Worm (Caenorhabditis elegans): Measurements from ENCODE around the gene Y57G11C.14.

The Y57G11C.14 gene

DNA sequence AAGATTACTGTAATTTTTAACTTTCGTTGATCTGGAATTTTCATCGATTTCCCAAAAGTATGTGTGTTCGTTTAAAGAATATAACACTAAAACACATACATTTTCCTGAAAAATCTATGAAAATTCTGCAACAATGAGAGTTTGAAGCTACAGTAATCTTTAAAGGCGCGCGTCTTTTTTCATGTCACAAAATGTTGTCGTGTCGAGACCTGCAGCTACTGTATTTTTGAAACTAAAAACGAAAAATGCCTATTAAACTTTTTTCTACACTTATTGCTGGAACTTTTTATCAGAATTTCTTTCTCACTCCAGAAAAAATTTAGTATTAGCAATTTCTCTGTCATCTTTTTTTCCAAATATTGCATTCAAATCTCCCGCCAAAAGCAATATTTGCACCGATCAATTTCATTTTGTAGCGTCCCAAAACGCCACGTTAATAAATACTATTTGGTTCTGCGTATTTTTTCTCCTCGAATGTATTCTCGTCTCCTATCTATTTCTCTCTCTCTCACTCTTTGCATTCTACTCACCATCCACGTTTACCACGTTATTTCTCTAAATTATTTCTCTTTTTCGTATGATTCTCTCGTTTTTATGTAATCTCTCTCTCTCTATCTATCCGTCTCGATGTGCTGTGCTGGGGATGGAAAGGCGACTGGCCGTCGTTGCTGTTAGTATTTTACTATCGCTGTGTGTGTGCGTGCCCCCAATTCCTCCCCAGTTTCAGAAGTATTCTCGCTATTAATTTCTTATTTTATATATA, 12.6 kb upstream of the Y57G11C.14 start, which contains the start of gene melo-1:
Gene melo-1 (plus strand): TSS at position 658 of the 763 bp plus-strand sequence.
- TF ChIP-seq klf-2 (GFP tag; conservative IDR thresholded peaks at IDR 0.05): no peak
- TF ChIP-seq ref-1 (GFP tag; conservative IDR thresholded peaks at IDR 0.05): no peak

DNA sequence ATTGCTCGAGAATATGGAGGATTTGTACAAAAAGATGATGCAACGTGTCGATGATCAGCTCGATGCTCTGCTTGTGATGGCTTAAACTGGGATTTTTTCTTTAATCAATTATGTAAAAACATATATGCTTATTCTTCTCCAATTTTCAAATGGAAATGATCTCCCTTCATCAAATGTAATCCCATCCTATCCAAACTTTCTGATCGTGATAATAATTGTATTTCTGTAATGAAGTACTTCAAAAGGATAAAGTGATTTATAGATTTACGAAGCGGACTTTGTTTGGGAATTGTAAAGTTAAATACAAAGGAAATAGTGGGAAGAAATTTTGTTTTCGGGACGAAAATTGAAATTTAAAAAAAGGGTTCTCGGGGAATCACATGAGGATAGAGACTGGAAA, 8.5 kb upstream of the Y57G11C.14 start:
- no peak for TF ChIP-seq tab-1 (GFP tag; IDR thresholded peaks at IDR 0.05)
- no peak for TF ChIP-seq T22C8.4 (GFP tag; IDR thresholded peaks at IDR 0.05)

DNA sequence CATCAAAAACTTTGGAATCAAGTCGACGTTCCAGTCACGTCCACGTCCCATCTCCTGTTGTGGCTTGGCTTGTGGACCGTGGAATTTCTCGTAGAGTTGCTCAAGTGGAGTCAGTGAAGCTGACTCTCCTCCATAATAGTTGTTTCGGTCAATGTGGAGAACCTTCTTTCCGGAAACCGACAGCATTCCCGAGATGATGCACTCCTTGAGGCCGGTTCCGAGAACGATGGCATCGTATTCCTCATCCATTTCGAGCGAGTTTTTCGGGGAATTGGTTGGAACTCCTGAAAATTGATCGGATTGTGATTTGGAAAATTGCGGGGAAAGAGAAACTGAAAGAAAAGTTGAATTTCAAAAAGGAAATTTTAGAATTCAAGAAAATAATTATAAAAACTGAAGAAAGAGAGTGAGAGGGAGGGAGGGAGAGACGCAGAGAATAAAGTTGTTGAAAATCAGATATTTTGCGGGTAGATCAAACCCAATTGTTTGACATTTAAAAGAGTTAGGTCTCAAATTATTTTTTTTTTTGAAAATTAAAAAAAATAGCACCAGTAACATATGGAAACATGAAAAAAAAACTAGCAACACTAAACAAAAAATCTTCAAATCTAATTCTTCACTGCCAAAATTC, 6.4 kb upstream of the Y57G11C.14 start, which contains the start of gene gdi-1:
Gene gdi-1 (minus strand): TSS at position 286 of the 631 bp plus-strand sequence.
- no peak for TF ChIP-seq cog-1 (tag; optimal IDR thresholded peaks at IDR 0.05)
- TF ChIP-seq klf-2 (GFP tag; conservative IDR thresholded peaks at IDR 0.05): no peak
- TF ChIP-seq T22C8.4 (GFP tag; IDR thresholded peaks at IDR 0.05): no peak
- no peak for TF ChIP-seq ztf-29 (GFP tag; IDR thresholded peaks at IDR 0.05)
- no peak for TF ChIP-seq flt-1 (GFP tag; IDR thresholded peaks at IDR 0.05)
- no peak for TF ChIP-seq tab-1 (GFP tag; IDR thresholded peaks at IDR 0.05)
- no peak for TF ChIP-seq ztf-23 (GFP tag; IDR thresholded peaks at IDR 0.05)
- no peak for TF ChIP-seq ref-1 (GFP tag; conservative IDR thresholded peaks at IDR 0.05)
- no peak for TF ChIP-seq med-1 (GFP tag; optimal IDR thresholded peaks at IDR 0.05; ENCODE audit: insufficient read depth)

DNA sequence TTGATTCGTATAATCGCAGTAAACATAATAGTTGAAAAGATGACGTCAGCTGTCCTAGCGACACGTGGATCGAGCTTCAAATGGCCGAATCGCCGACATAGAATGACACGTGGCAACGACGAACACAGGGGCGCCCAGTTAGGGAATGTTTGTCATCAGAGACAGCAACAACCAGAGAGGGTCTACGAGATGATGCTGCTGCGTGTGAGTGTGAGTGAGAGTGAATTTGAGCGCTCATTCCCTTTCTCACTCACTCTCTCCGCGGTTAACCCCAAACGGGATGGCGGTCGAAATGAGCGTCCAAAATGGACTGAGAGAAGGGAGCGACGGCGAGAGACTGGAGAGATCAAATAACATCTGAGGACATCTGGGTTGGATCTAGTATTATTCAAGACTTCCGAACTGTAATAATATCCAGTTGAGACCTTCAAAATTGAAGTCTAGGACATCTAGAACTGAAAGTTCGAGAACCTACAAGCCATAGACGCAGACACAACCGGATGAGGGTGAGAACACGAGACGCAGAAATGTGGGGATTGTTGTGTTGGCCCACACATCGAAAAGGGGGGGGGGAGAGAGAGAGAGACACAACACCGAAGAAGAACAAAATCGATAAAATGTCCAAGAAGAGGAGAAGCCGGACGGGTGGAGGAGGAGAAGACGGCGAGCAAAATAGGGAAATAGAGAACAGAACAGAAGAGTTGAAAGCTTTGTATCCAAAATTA, 5.0 kb upstream of the Y57G11C.14 start:
- TF ChIP-seq T22C8.4 (GFP tag; IDR thresholded peaks at IDR 0.05) (peak; percentile 86), med-1 (GFP tag; optimal IDR thresholded peaks at IDR 0.05; ENCODE audit: insufficient read depth) (no peak), tab-1 (GFP tag; IDR thresholded peaks at IDR 0.05) (no peak), klf-2 (GFP tag; conservative IDR thresholded peaks at IDR 0.05) (no peak), cog-1 (tag; optimal IDR thresholded peaks at IDR 0.05) (peak; percentile 54), flt-1 (GFP tag; IDR thresholded peaks at IDR 0.05) (no peak), ztf-23 (GFP tag; IDR thresholded peaks at IDR 0.05) (no peak), ztf-29 (GFP tag; IDR thresholded peaks at IDR 0.05) (peak; percentile 78; the same call in 1 of the 2 replicates), ref-1 (GFP tag; conservative IDR thresholded peaks at IDR 0.05) (no peak)

DNA sequence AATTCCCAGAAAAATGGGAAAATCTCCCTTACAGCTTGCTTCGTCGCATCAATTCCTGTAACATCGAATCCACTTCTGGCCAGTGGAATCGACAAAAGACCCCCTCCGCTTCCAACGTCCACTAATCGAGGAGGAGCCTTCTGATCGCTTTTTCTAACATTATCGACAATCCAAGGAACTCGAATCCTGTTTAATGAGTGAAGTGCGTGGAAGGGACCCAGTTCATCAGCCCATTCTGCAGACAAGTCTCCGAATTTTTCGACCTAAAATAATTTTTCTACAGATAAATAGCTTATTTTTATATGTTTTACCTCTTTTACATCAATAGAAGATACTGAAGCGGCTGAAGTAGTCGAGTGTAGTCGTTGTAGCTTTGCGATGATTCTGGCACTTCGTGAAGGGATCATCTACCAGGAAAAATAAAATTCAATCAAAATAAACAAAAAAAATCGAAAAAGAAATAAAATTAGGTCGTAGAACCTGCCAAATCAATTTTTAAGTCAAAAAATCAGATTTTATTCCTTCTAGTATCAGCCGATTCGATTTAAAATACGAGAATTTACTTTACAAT, 3.1 kb upstream of the Y57G11C.14 start, which contains the start of gene coq-3:
Gene coq-3 (minus strand): TSS at position 407 of the 571 bp plus-strand sequence.
- TF ChIP-seq ztf-29 (GFP tag; IDR thresholded peaks at IDR 0.05) (no peak), ref-1 (GFP tag; conservative IDR thresholded peaks at IDR 0.05) (no peak), flt-1 (GFP tag; IDR thresholded peaks at IDR 0.05) (no peak), ztf-23 (GFP tag; IDR thresholded peaks at IDR 0.05) (no peak), klf-2 (GFP tag; conservative IDR thresholded peaks at IDR 0.05) (no peak), med-1 (GFP tag; optimal IDR thresholded peaks at IDR 0.05; ENCODE audit: insufficient read depth) (no peak), tab-1 (GFP tag; IDR thresholded peaks at IDR 0.05) (no peak), cog-1 (tag; optimal IDR thresholded peaks at IDR 0.05) (no peak), T22C8.4 (GFP tag; IDR thresholded peaks at IDR 0.05) (no peak)

DNA sequence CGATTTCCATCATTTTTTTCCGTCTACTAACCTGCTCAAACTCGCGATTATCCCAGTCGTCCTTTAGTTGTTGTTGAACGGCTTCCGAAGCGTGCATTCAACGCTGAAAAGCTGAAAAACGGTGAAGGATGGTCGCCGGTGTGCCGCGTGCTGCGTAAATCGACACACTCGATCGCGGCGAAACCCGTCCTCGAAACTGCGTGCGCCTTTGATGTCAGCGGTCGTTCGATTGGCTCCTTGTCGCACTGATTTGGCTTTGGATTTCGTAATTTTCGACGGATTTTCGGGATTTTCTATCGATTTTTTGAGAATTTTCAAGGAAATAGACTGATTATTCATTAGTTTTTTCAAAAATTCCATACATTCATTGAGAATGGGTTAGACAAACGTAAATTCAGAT, 1.8 kb upstream of the Y57G11C.14 start, which contains the start of the genes Y57G11C.1147 and nuo-3:
Gene Y57G11C.1147 (minus strand): TSS at position 161 of the 400 bp plus-strand sequence.
Gene nuo-3 (minus strand): TSS at position 191 of the 400 bp plus-strand sequence.
- TF ChIP-seq med-1 (GFP tag; optimal IDR thresholded peaks at IDR 0.05; ENCODE audit: insufficient read depth) (no peak), flt-1 (GFP tag; IDR thresholded peaks at IDR 0.05) (no peak), tab-1 (GFP tag; IDR thresholded peaks at IDR 0.05) (no peak), cog-1 (tag; optimal IDR thresholded peaks at IDR 0.05) (no peak), ref-1 (GFP tag; conservative IDR thresholded peaks at IDR 0.05) (no peak), klf-2 (GFP tag; conservative IDR thresholded peaks at IDR 0.05) (no peak), ztf-23 (GFP tag; IDR thresholded peaks at IDR 0.05) (no peak), T22C8.4 (GFP tag; IDR thresholded peaks at IDR 0.05) (no peak), ztf-29 (GFP tag; IDR thresholded peaks at IDR 0.05) (no peak)

DNA sequence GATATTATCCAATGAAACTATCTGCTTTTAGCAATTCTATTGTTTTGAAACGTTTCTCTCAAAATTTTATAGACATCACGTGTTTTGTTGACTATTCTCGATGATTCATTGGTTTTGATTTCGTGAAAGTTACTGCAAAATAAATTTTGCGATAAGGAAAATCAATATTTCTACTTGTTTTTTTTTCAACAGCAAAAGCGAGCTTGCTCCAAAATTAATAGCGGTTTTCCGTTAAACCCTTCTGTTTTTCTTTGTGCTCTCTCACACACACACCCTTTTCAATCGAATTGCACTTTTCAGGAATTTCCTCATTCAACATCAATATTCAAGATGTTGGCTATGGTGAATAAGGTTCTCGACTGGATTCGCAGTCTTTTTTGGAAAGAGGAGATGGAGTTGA, 1.3 kb upstream of the Y57G11C.14 start, which contains the start of gene arl-8:
Gene arl-8 (plus strand): TSS at position 301 of the 400 bp plus-strand sequence.
- TF ChIP-seq flt-1 (GFP tag; IDR thresholded peaks at IDR 0.05) (no peak), ztf-23 (GFP tag; IDR thresholded peaks at IDR 0.05) (no peak), ref-1 (GFP tag; conservative IDR thresholded peaks at IDR 0.05) (no peak), cog-1 (tag; optimal IDR thresholded peaks at IDR 0.05) (no peak)

DNA sequence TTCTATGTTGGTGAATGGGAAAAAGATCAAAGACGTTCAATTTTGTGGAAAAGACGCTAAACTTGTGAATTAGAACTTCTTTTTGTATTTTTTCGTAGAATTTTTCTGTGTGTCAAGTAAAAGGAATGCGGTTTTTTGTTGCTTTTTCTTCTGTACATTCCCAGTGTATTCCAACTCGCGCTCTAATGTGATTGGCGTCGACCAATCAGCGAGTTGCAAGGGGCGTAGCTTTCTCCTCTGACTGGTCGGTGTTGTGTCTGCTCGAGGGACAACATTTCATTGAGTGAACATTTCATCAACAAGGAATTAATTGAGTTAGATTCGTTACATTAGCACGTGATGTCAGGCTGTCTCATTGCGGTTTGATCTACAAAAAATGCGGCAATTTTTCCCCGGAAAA, 1.8 kb downstream of the Y57G11C.14 start:
- TF ChIP-seq tab-1 (GFP tag; IDR thresholded peaks at IDR 0.05): no peak
- TF ChIP-seq cog-1 (tag; optimal IDR thresholded peaks at IDR 0.05): no peak
- TF ChIP-seq T22C8.4 (GFP tag; IDR thresholded peaks at IDR 0.05): no peak
- TF ChIP-seq klf-2 (GFP tag; conservative IDR thresholded peaks at IDR 0.05): no peak
- no peak for TF ChIP-seq flt-1 (GFP tag; IDR thresholded peaks at IDR 0.05)
- TF ChIP-seq ref-1 (GFP tag; conservative IDR thresholded peaks at IDR 0.05): no peak
- TF ChIP-seq med-1 (GFP tag; optimal IDR thresholded peaks at IDR 0.05; ENCODE audit: insufficient read depth): no peak

DNA sequence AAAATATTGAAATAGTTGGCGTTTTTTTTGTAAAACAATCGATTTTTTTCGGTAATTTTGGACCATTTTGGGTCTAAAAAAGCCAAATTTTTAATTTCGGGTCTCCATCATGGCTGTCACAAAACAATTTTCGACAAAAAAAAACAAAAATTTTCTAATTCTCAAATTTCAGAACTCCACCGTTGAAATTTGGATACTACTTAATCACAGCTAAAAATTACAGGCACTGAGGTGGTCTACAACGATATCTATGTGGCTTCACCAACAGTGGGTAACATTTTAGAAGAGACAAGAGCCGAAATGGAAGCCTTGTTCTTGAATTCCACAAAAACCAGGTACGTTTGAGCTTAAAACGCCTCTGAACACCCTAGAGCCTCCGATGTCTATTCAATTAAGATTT, 3.2 kb downstream of the Y57G11C.14 start, which contains the start of gene Y57G11C.1142:
Gene Y57G11C.1142 (plus strand): TSS at position 301 of the 400 bp plus-strand sequence.
- no peak for TF ChIP-seq klf-2 (GFP tag; conservative IDR thresholded peaks at IDR 0.05)
- no peak for TF ChIP-seq med-1 (GFP tag; optimal IDR thresholded peaks at IDR 0.05; ENCODE audit: insufficient read depth)
- TF ChIP-seq ztf-23 (GFP tag; IDR thresholded peaks at IDR 0.05): no peak
- no peak for TF ChIP-seq flt-1 (GFP tag; IDR thresholded peaks at IDR 0.05)
- TF ChIP-seq ztf-29 (GFP tag; IDR thresholded peaks at IDR 0.05): no peak
- no peak for TF ChIP-seq cog-1 (tag; optimal IDR thresholded peaks at IDR 0.05)
- TF ChIP-seq T22C8.4 (GFP tag; IDR thresholded peaks at IDR 0.05): no peak
- no peak for TF ChIP-seq tab-1 (GFP tag; IDR thresholded peaks at IDR 0.05)
- no peak for TF ChIP-seq ref-1 (GFP tag; conservative IDR thresholded peaks at IDR 0.05)
